Worm (Caenorhabditis elegans) whole organism, L3 larva: Measurements from ENCODE around the gene ZC239.14.

Source experiments
- R02D3.7 ChIP-seq: fragments of 150-350 bp; optimal IDR thresholded peaks from 2 replicates; lab custom pipeline; 2014; ENCODE audit warnings: missing biosample characterization, missing genetic modification characterization
- ZK546.5 ChIP-seq: sonication (generic microtip); optimal IDR thresholded peaks from 2 replicates; lab custom pipeline; 2017; ENCODE audit warnings: missing biosample characterization, missing genetic modification characterization
- ama-1 ChIP-seq: fragments of 150-350 bp; optimal IDR thresholded peaks from 2 replicates; lab custom pipeline; 2018
- ceh-16 ChIP-seq: sonication (generic microtip); optimal IDR thresholded peaks from 2 replicates; lab custom pipeline; 2017; ENCODE audit warnings: missing biosample characterization, missing genetic modification characterization
- ceh-28 ChIP-seq: fragments of 150-350 bp; optimal IDR thresholded peaks from 2 replicates; lab custom pipeline; 2014; ENCODE audit warnings: missing biosample characterization, missing genetic modification reagents, missing genetic modification characterization
- ceh-9 ChIP-seq: sonication (generic microtip); optimal IDR thresholded peaks from 2 replicates; lab custom pipeline; 2018; ENCODE audit warnings: missing biosample characterization, missing genetic modification characterization
- daf-12 ChIP-seq: fragments of 150-350 bp; optimal IDR thresholded peaks from 2 replicates; lab custom pipeline; 2014; ENCODE audit warnings: missing biosample characterization, missing genetic modification reagents, missing genetic modification characterization
- egl-27 ChIP-seq: sonication (generic microtip); optimal IDR thresholded peaks from 4 replicates; lab custom pipeline; 2017; ENCODE audit warnings: missing biosample characterization, missing genetic modification reagents, missing genetic modification characterization
- egl-5 ChIP-seq: fragments of 150-350 bp; optimal IDR thresholded peaks from 2 replicates; lab custom pipeline; 2017; ENCODE audit warnings: missing biosample characterization, missing genetic modification reagents, missing genetic modification characterization, inconsistent platforms
- elt-1 ChIP-seq: fragments of 150-350 bp; optimal IDR thresholded peaks from 2 replicates; lab custom pipeline; 2014; ENCODE audit warnings: missing biosample characterization, missing genetic modification characterization
- elt-2 ChIP-seq: sonication (generic microtip); optimal IDR thresholded peaks from 2 replicates; lab custom pipeline; 2016; ENCODE audit warnings: missing genetic modification reagents, mild to moderate bottlenecking, missing genetic modification characterization, missing compliant biosample characterization
- elt-3 ChIP-seq, 3 experiments: fragments of 150-350 bp in 1 of 3; sonication (generic microtip) in 2 of 3; optimal IDR thresholded peaks; 2 replicates in 2 of 3; 4 replicates in 1 of 3; lab custom pipeline; 2014 to 2017; ENCODE audit warnings: missing biosample characterization in 3 of 3, missing genetic modification characterization in 3 of 3
- eor-1 ChIP-seq, 2 experiments: fragments of 150-350 bp; optimal IDR thresholded peaks; 2 replicates each; lab custom pipeline; 2014 to 2018; ENCODE audit warnings: missing biosample characterization in 2 of 2, missing genetic modification characterization in 2 of 2
- fkh-10 ChIP-seq: sonication (generic microtip); optimal IDR thresholded peaks from 2 replicates; lab custom pipeline; 2017; ENCODE audit warnings: missing biosample characterization, missing genetic modification reagents, missing genetic modification characterization
- fos-1 ChIP-seq: fragments of 150-350 bp; optimal IDR thresholded peaks from 2 replicates; lab custom pipeline; 2014; ENCODE audit warnings: missing biosample characterization, missing genetic modification characterization
- hmg-11 ChIP-seq: sonication (generic microtip); optimal IDR thresholded peaks from 2 replicates; lab custom pipeline; 2016; ENCODE audit warnings: missing genetic modification characterization, missing compliant biosample characterization
- lin-15B ChIP-seq: fragments of 150-350 bp; optimal IDR thresholded peaks from 2 replicates; lab custom pipeline; 2014; ENCODE audit warnings: missing biosample characterization, missing genetic modification characterization
- lsy-12 ChIP-seq: sonication (generic microtip); optimal IDR thresholded peaks from 2 replicates; lab custom pipeline; 2016; ENCODE audit warnings: mild to moderate bottlenecking, missing genetic modification characterization, missing compliant biosample characterization
- nfya-1 ChIP-seq: sonication (generic microtip); optimal IDR thresholded peaks from 2 replicates; lab custom pipeline; 2017; ENCODE audit warnings: missing genetic modification characterization, mild to moderate bottlenecking, missing compliant biosample characterization, antibody characterized with exemption, moderate library complexity; ENCODE audit not compliant: insufficient read depth
- nhr-11 ChIP-seq: fragments of 150-350 bp; optimal IDR thresholded peaks from 2 replicates; lab custom pipeline; 2014; ENCODE audit warnings: missing biosample characterization, missing genetic modification characterization
- nhr-12 ChIP-seq: fragments of 150-350 bp; optimal IDR thresholded peaks from 2 replicates; lab custom pipeline; 2014; ENCODE audit warnings: missing biosample characterization, missing genetic modification characterization
- nhr-237 ChIP-seq: fragments of 150-350 bp; optimal IDR thresholded peaks from 2 replicates; lab custom pipeline; 2014; ENCODE audit warnings: missing biosample characterization, missing genetic modification characterization
- nhr-25 ChIP-seq: sonication (generic microtip); optimal IDR thresholded peaks from 2 replicates; lab custom pipeline; 2017; ENCODE audit warnings: missing biosample characterization, missing genetic modification characterization
- nhr-28 ChIP-seq: fragments of 150-350 bp; optimal IDR thresholded peaks from 2 replicates; lab custom pipeline; 2014; ENCODE audit warnings: missing biosample characterization, missing genetic modification characterization
- nhr-43 ChIP-seq: sonication (generic microtip); optimal IDR thresholded peaks from 2 replicates; lab custom pipeline; 2016; ENCODE audit warnings: mild to moderate bottlenecking, missing genetic modification characterization, missing compliant biosample characterization; ENCODE audit not compliant: poor library complexity, severe bottlenecking
- nhr-76 ChIP-seq: fragments of 150-350 bp; sonication (generic microtip); optimal IDR thresholded peaks from 5 replicates; lab custom pipeline; 2014; ENCODE audit warnings: missing biosample characterization, missing genetic modification characterization
- nhr-77 ChIP-seq: fragments of 150-350 bp; optimal IDR thresholded peaks from 2 replicates; lab custom pipeline; 2014; ENCODE audit warnings: missing biosample characterization, missing genetic modification characterization
- pha-4 ChIP-seq: fragments of 150-350 bp; optimal IDR thresholded peaks from 2 replicates; lab custom pipeline; 2014; ENCODE audit warnings: missing biosample characterization, missing genetic modification reagents, missing genetic modification characterization
- pqm-1 ChIP-seq: fragments of 150-350 bp; optimal IDR thresholded peaks from 2 replicates; lab custom pipeline; 2017; ENCODE audit warnings: missing biosample characterization, missing genetic modification characterization, inconsistent platforms
- sea-2 ChIP-seq: fragments of 150-350 bp; sonication (generic microtip); optimal IDR thresholded peaks from 4 replicates; lab custom pipeline; 2014; ENCODE audit warnings: missing biosample characterization, missing genetic modification reagents, missing genetic modification characterization
- tbx-2 ChIP-seq: sonication (generic microtip); optimal IDR thresholded peaks from 2 replicates; lab custom pipeline; 2016; ENCODE audit warnings: mild to moderate bottlenecking, missing genetic modification characterization, missing compliant biosample characterization
- zag-1 ChIP-seq: fragments of 150-350 bp; optimal IDR thresholded peaks from 2 replicates; lab custom pipeline; 2014; ENCODE audit warnings: missing biosample characterization, missing genetic modification characterization

Gene ZC239.14

ce11 chrII:3240207-3240606, 18.4 kb upstream of the ZC239.14 start, which contains the start of gene C17F4.3:
Gene C17F4.3 (plus strand): TSS chrII:3240507.
- TF ChIP-seq egl-5 (tag; lab: Kevin White, UChicago) (no peak), lin-15B (tag; lab: Kevin White, UChicago) (no peak), ceh-9 (tag; lab: Kevin White, UChicago) (no peak), nhr-237 (tag; lab: Kevin White, UChicago) (no peak), ceh-16 (tag; lab: Kevin White, UChicago) (no peak), fos-1 (tag; lab: Kevin White, UChicago) (no peak), elt-1 (tag; lab: Kevin White, UChicago) (no peak), sea-2 (GFP tag; lab: Kevin White, UChicago) (no peak), fkh-10 (GFP tag; lab: Kevin White, UChicago) (no peak), nhr-28 (no peak), ama-1 (lab: Kevin White, UChicago) (no peak), nhr-77 (tag; lab: Kevin White, UChicago) (no peak), egl-27 (tag; lab: Kevin White, UChicago) (no peak), nhr-76 (tag; lab: Kevin White, UChicago) (no peak), pqm-1 (tag; lab: Kevin White, UChicago) (no peak)

DNA sequence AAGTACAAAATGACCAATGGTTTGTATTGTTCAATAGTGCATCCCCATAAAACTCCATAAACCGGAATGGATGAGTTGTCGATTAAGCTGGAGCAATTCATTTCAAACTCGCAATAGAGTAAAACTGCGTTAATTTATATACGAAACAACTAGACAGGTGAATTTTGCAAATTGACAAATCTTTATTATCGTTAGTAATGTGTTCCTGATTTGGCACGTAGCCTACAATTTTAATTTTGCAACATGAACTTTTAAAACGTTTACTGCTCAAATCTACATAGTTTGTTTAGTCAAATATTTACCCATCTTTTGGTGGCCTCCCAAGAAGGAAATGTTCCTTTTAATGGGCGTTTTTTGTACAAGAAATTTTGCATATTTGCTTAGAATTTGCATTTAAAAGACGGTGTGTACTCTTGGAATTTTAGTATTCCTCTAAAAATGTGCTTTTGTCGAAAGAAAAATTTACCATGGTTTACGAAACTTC, 15.2 kb upstream of the ZC239.14 start, which contains the start of the genes srz-67 and C17F4.11:
Gene srz-67 (minus strand): TSS at position 101 of the 484 bp plus-strand sequence.
Gene C17F4.11 (plus strand): TSS at position 434 of the 484 bp plus-strand sequence.
- TF ChIP-seq R02D3.7 (tag; lab: Kevin White, UChicago) (no peak), daf-12 (no peak), ceh-16 (tag; lab: Kevin White, UChicago) (no peak), zag-1 (no peak), nhr-43 (tag; lab: Kevin White, UChicago) (no peak), eor-1 (tag; optimal IDR thresholded peaks at IDR 0.05; lab: Kevin White, UChicago) (no peak), nfya-1 (tag; lab: Kevin White, UChicago) (no peak), pqm-1 (tag; lab: Kevin White, UChicago) (no peak), elt-1 (tag; lab: Kevin White, UChicago) (no peak), ceh-28 (tag; lab: Kevin White, UChicago) (no peak)

DNA sequence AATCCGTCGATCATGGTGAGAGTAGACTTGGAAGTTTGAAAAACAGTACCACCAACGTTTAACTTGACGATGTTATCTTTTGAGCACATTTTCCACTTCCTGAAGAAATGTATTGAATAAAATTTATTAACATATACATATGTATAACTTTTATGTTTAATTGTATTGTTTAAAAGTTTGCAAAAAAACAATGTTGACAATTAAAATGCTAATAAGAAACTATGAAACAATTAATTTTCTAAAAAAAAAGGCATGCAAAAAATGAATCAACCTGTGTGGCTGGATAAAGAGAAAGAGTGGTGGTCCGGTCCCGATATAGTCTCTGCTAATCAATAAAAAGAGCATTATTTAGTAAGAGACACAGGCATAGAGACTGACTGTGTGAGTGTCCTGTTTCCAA, 12.9 kb upstream of the ZC239.14 start, which contains the start of gene C17F4.8:
Gene C17F4.8 (minus strand): TSS at position 101 of the 400 bp plus-strand sequence.
- TF ChIP-seq nfya-1 (tag; lab: Kevin White, UChicago) (no peak), zag-1 (no peak), hmg-11 (tag; lab: Kevin White, UChicago) (no peak), egl-27 (tag; lab: Kevin White, UChicago) (no peak), fos-1 (tag; lab: Kevin White, UChicago) (no peak), nhr-11 (tag; lab: Kevin White, UChicago) (no peak)

DNA sequence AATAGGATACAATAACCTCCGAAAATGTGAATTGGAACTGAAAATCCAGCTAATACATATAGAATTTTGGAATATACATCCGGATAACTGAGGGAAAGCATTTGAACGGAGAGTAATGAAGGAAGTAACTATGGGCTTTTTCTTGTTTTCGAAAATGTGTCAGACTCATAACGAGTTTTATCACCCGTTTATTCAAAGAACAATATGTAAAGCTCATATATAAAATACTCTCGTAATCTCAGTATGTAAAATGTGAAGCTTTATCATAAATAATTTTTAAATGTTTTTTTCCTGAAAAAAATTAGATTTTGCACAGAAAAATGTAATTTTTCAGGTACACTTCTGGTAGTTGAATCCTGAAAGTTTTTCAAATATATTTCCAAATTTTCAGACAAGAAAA, 8.6 kb upstream of the ZC239.14 start, which contains the start of gene srh-297:
Gene srh-297 (minus strand): TSS at position 101 of the 400 bp plus-strand sequence.
- TF ChIP-seq ZK546.5 (tag; lab: Kevin White, UChicago) (no peak), lsy-12 (tag; lab: Kevin White, UChicago) (no peak), ceh-28 (tag; lab: Kevin White, UChicago) (no peak), elt-3 (tag; optimal IDR thresholded peaks at IDR 0.05; lab: Kevin White, UChicago) (no peak), nhr-76 (tag; lab: Kevin White, UChicago) (no peak), nhr-12 (no peak), nhr-25 (tag; lab: Kevin White, UChicago) (no peak), nhr-77 (tag; lab: Kevin White, UChicago) (no peak), fos-1 (tag; lab: Kevin White, UChicago) (no peak), elt-1 (tag; lab: Kevin White, UChicago) (no peak), tbx-2 (tag; lab: Kevin White, UChicago) (no peak)

ce11 chrII:3225780-3226179, 3.9 kb upstream of the ZC239.14 start, which contains the start of gene ZC239.17:
Gene ZC239.17 (minus strand): TSS chrII:3225880.
- TF ChIP-seq nhr-237 (tag; lab: Kevin White, UChicago): no peak

- TF ChIP-seq elt-2 (tag; lab: Kevin White, UChicago) (peak; percentile 73), pqm-1 (tag; lab: Kevin White, UChicago) (peak; percentile 55), nhr-237 (tag; lab: Kevin White, UChicago) (no peak), pha-4 (peak; percentile 35)
These were observed 3.4 kb upstream of the ZC239.14 start, which contains the start of gene ZC239.16 for ce11 chrII:3225200-3225599. Gene ZC239.16 (minus strand): TSS chrII:3225319.
